Worm (Caenorhabditis elegans) whole organism, midembryonic: ENCODE measurements around the gene W06H8.2.

ENCODE experiments used
- T22C8.4 ChIP-seq: fragments of 200-800 bp; sonication (Bioruptor generic); IDR thresholded peaks from 2 replicates; pipeline ENCODE4 v1.3.6; 2022; ENCODE audit warnings: missing genetic modification characterization, missing compliant biosample characterization
- cog-1 ChIP-seq: sonication (generic microtip); optimal IDR thresholded peaks from 2 replicates; lab custom pipeline; 2016; ENCODE audit warnings: missing genetic modification characterization, missing compliant biosample characterization
- flt-1 ChIP-seq: fragments of 200-800 bp; sonication (Bioruptor generic); IDR thresholded peaks from 2 replicates; pipeline ENCODE4 v1.3.6; 2022; ENCODE audit warnings: missing genetic modification characterization, missing compliant biosample characterization
- klf-2 ChIP-seq: fragments of 200-800 bp; sonication (Bioruptor generic); conservative IDR thresholded peaks from 2 replicates; pipeline ENCODE4 v1.3.6; 2022; ENCODE audit warnings: missing genetic modification reagents, missing genetic modification characterization, missing compliant biosample characterization
- med-1 ChIP-seq: sonication (generic microtip); optimal IDR thresholded peaks from 2 replicates; lab custom pipeline; 2017; ENCODE audit warnings: missing genetic modification characterization, mild to moderate bottlenecking, missing compliant biosample characterization, antibody characterized with exemption, missing genetic modification reagents; ENCODE audit not compliant: insufficient read depth
- ref-1 ChIP-seq: fragments of 200-800 bp; sonication (Bioruptor generic); conservative IDR thresholded peaks from 2 replicates; pipeline ENCODE4 v1.3.6; 2022; ENCODE audit warnings: missing genetic modification reagents, missing genetic modification characterization, missing compliant biosample characterization
- tab-1 ChIP-seq: fragments of 200-800 bp; sonication (Bioruptor generic); IDR thresholded peaks from 2 replicates; pipeline ENCODE4 v1.3.6; 2022; ENCODE audit warnings: missing genetic modification characterization, missing compliant biosample characterization
- ztf-23 ChIP-seq: fragments of 200-800 bp; sonication (Bioruptor generic); IDR thresholded peaks from 2 replicates; pipeline ENCODE4 v1.3.6; 2022; ENCODE audit warnings: missing genetic modification reagents, missing genetic modification characterization, missing compliant biosample characterization
- ztf-29 ChIP-seq: fragments of 200-800 bp; sonication (Bioruptor generic); IDR thresholded peaks from 2 replicates; pipeline ENCODE4 v1.3.6; 2022; ENCODE audit warnings: missing genetic modification reagents, missing genetic modification characterization, missing compliant biosample characterization

Gene W06H8.2

ce11 chrV:6247397-6247796, 40.8 kb downstream of the W06H8.2 start:
- TF ChIP-seq T22C8.4 (GFP tag; lab: Robert Waterston, UW) (no peak), klf-2 (GFP tag; lab: Robert Waterston, UW) (no peak), ref-1 (no peak), ztf-29 (GFP tag; lab: Robert Waterston, UW) (no peak), flt-1 (GFP tag; lab: Robert Waterston, UW) (no peak), cog-1 (tag; lab: Kevin White, UChicago) (no peak), tab-1 (GFP tag; lab: Robert Waterston, UW) (no peak), ztf-23 (GFP tag; lab: Robert Waterston, UW) (no peak), med-1 (GFP tag; lab: Kevin White, UChicago) (no peak)

DNA sequence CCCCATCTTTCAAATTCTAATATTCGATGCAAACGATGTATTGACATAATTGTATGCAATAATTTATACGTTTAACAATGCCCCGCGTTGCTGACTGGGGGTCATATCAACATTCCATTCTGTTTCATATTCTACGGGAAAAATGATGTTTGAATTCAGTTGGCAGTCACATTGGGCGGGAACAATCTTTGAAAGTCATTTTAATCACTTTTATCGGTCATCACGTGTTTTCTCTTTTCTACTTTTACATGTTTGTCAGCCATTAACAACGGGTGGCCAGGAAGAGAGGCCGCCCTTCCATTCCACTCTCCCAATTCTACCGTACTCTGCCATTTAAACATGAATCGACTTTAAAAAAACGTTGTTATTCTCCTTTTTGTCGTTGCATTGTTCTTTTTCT, 42.2 kb downstream of the W06H8.2 start:
- TF ChIP-seq T22C8.4 (GFP tag; lab: Robert Waterston, UW) (no peak), ref-1 (no peak), cog-1 (tag; lab: Kevin White, UChicago) (no peak), ztf-29 (GFP tag; lab: Robert Waterston, UW) (no peak), tab-1 (GFP tag; lab: Robert Waterston, UW) (no peak), flt-1 (GFP tag; lab: Robert Waterston, UW) (no peak), med-1 (GFP tag; lab: Kevin White, UChicago) (no peak), klf-2 (GFP tag; lab: Robert Waterston, UW) (no peak), ztf-23 (GFP tag; lab: Robert Waterston, UW) (no peak)

ce11 chrV:6249135-6249534, 42.6 kb downstream of the W06H8.2 start:
- TF ChIP-seq klf-2 (GFP tag; lab: Robert Waterston, UW) (no peak), ref-1 (no peak), ztf-23 (GFP tag; lab: Robert Waterston, UW) (no peak), med-1 (GFP tag; lab: Kevin White, UChicago) (no peak), T22C8.4 (GFP tag; lab: Robert Waterston, UW) (no peak), flt-1 (GFP tag; lab: Robert Waterston, UW) (no peak), cog-1 (tag; lab: Kevin White, UChicago) (no peak), tab-1 (GFP tag; lab: Robert Waterston, UW) (no peak), ztf-29 (GFP tag; lab: Robert Waterston, UW) (no peak)

- TF ChIP-seq flt-1 (GFP tag; lab: Robert Waterston, UW) (no peak), klf-2 (GFP tag; lab: Robert Waterston, UW) (no peak), med-1 (GFP tag; lab: Kevin White, UChicago) (no peak), ztf-23 (GFP tag; lab: Robert Waterston, UW) (no peak)
Measured at ce11 chrV:6250959-6251598, 44.5 kb downstream of the W06H8.2 start.

DNA sequence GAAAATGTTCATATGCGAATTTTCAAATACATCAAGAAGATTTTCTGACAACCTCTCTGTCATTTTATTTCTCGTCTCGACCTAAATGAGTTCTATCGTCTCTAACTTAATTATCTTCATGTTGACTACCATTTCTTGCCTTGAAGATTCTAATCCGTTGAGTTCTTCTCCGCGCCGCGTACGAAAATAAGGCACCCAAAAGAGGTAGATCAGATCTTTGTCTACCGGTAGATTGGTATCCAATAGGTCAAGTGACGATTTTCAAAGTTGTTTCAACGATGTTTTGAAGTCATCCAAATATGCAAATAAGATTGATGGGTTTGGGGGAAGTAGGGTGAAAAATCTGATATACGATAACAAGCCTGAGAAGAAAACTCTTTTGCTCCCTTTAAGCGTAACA, 47.4 kb downstream of the W06H8.2 start:
- TF ChIP-seq klf-2 (GFP tag; lab: Robert Waterston, UW) (no peak), ztf-23 (GFP tag; lab: Robert Waterston, UW) (no peak), ztf-29 (GFP tag; lab: Robert Waterston, UW) (no peak), ref-1 (no peak), flt-1 (GFP tag; lab: Robert Waterston, UW) (no peak), tab-1 (GFP tag; lab: Robert Waterston, UW) (no peak), med-1 (GFP tag; lab: Kevin White, UChicago) (no peak), T22C8.4 (GFP tag; lab: Robert Waterston, UW) (no peak)
